Worm (Caenorhabditis elegans) whole organism, L4/young adult: Measurements from ENCODE around the gene C03A3.9.

ENCODE experiments used
- W03F9.2 ChIP-seq: fragments of 150-350 bp; optimal IDR thresholded peaks from 2 replicates; lab custom pipeline; 2014; ENCODE audit warnings: missing biosample characterization, missing genetic modification characterization
- dao-5 ChIP-seq: sonication (generic microtip); optimal IDR thresholded peaks from 2 replicates; lab custom pipeline; 2016; ENCODE audit warnings: missing genotype, missing genetic modification characterization, moderate library complexity, missing compliant biosample characterization
- him-1 ChIP-seq: sonication (generic microtip); optimal IDR thresholded peaks from 2 replicates; lab custom pipeline; 2016; ENCODE audit warnings: missing genotype, missing genetic modification reagents, missing genetic modification characterization, missing compliant biosample characterization

DNA sequence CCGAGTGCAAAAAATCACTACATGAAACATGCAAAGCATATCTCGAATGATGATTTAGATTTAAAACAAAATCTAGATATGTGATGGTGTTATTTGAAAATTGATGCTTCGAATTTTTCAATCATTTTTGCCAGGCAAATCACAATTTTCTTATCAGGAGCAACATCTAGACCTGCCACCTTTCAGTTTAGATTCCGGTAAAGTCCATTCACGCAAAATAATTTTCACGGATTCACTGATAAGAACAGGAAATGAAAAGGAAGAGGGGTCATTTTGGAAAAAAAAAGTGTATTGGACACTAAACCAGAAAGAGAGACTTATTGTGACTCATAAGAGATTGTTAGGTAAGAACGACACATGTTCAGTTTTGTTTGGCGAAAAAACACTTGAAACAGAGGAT lies 14.9 kb upstream of the C03A3.9 start:
- TF ChIP-seq him-1 (no peak), dao-5 (tag; lab: Kevin White, UChicago) (no peak), W03F9.2 (no peak)
